Fruit fly (Drosophila melanogaster) whole organism, embryonic: ENCODE measurements around the gene Wnt6.

Experiments
- ATbp ChIP-seq: fragments of 200-800 bp; sonication (Bioruptor generic); optimal IDR thresholded peaks from 2 replicates; lab custom pipeline; 2017; ENCODE audit warnings: missing biosample characterization, mild to moderate bottlenecking, missing genetic modification characterization, missing genetic modification reagents
- CG10431 ChIP-seq: fragments of 200-800 bp; sonication (Bioruptor generic); optimal IDR thresholded peaks from 3 replicates; lab custom pipeline; 2018; ENCODE audit warnings: missing biosample characterization, mild to moderate bottlenecking, missing genetic modification characterization
- CG11696 ChIP-seq: fragments of 200-800 bp; sonication (Bioruptor generic); IDR thresholded peaks from 2 replicates; pipeline ENCODE4 v1.3.6; 2022; ENCODE audit warnings: missing biosample characterization, missing genetic modification characterization
- CG13123 ChIP-seq: fragments of 200-800 bp; sonication (Bioruptor generic); optimal IDR thresholded peaks from 2 replicates; lab custom pipeline; 2016; ENCODE audit warnings: missing biosample characterization, missing genetic modification characterization
- CG13624 ChIP-seq: fragments of 200-800 bp; sonication (Bioruptor generic); optimal IDR thresholded peaks from 2 replicates; lab custom pipeline; 2016; ENCODE audit warnings: missing biosample characterization, missing genetic modification characterization
- CG14014 ChIP-seq: fragments of 200-800 bp; sonication (Bioruptor generic); IDR thresholded peaks from 2 replicates; pipeline ENCODE4 v1.3.6; 2022; ENCODE audit warnings: missing biosample characterization, missing genetic modification characterization
- CG14710 ChIP-seq: fragments of 200-800 bp; sonication (Bioruptor generic); optimal IDR thresholded peaks from 3 replicates; lab custom pipeline; 2019; ENCODE audit warnings: missing biosample characterization, mild to moderate bottlenecking, missing genetic modification characterization, moderate library complexity
- CG1603 ChIP-seq: fragments of 200-800 bp; sonication (Bioruptor generic); optimal IDR thresholded peaks from 2 replicates; lab custom pipeline; 2019; ENCODE audit warnings: missing biosample characterization, mild to moderate bottlenecking, missing genetic modification characterization, moderate library complexity
- CG34376 ChIP-seq: fragments of 200-800 bp; sonication (Bioruptor generic); optimal IDR thresholded peaks from 2 replicates; lab custom pipeline; 2018; ENCODE audit warnings: missing biosample characterization, mild to moderate bottlenecking, missing genetic modification characterization
- CG43689 ChIP-seq: fragments of 200-800 bp; sonication (Bioruptor generic); IDR thresholded peaks from 2 replicates; pipeline ENCODE4 v1.3.6; 2022; ENCODE audit warnings: missing biosample characterization, missing genetic modification characterization
- CG6791 ChIP-seq: fragments of 200-800 bp; sonication (Bioruptor generic); IDR thresholded peaks from 3 replicates; pipeline ENCODE4 v1.3.6; 2022; ENCODE audit warnings: missing biosample characterization, missing genetic modification characterization; ENCODE audit not compliant: partially characterized antibody
- CG7271 ChIP-seq: fragments of 200-800 bp; sonication (Bioruptor generic); optimal IDR thresholded peaks from 2 replicates; lab custom pipeline; 2018; ENCODE audit warnings: missing biosample characterization, mild to moderate bottlenecking, missing genetic modification characterization, moderate library complexity
- CG7786 ChIP-seq: fragments of 200-800 bp; sonication (Bioruptor generic); optimal IDR thresholded peaks from 2 replicates; lab custom pipeline; 2016; ENCODE audit warnings: missing biosample characterization, missing genetic modification characterization
- Dbx ChIP-seq: fragments of 200-800 bp; sonication (Bioruptor generic); IDR thresholded peaks from 3 replicates; pipeline ENCODE4 v1.3.6; 2022; ENCODE audit warnings: missing biosample characterization, missing genetic modification characterization
- Dp ChIP-seq: fragments of 200-800 bp; sonication (Bioruptor generic); optimal IDR thresholded peaks from 2 replicates; lab custom pipeline; 2018; ENCODE audit warnings: missing biosample characterization, mild to moderate bottlenecking, missing genetic modification characterization, moderate library complexity
- Fer1 ChIP-seq: fragments of 200-800 bp; sonication (Bioruptor generic); optimal IDR thresholded peaks from 2 replicates; lab custom pipeline; 2017; ENCODE audit warnings: missing biosample characterization, mild to moderate bottlenecking, missing genetic modification characterization
- GATAe ChIP-seq: fragments of 200-800 bp; sonication (Bioruptor generic); conservative IDR thresholded peaks from 2 replicates; pipeline ENCODE4 v1.3.6; 2022; ENCODE audit warnings: missing biosample characterization, missing genetic modification characterization
- HLH4C ChIP-seq: fragments of 200-800 bp; sonication (Bioruptor generic); IDR thresholded peaks from 3 replicates; pipeline ENCODE4 v1.3.6; 2022; ENCODE audit warnings: missing biosample characterization, missing genetic modification characterization; ENCODE audit not compliant: partially characterized antibody
- Hsf ChIP-seq: fragments of 200-800 bp; sonication (Bioruptor generic); optimal IDR thresholded peaks from 3 replicates; lab custom pipeline; 2016; ENCODE audit warnings: missing biosample characterization, missing genetic modification characterization
- Sin3A ChIP-seq: fragments of >200 bp; optimal IDR thresholded peaks from 2 replicates; lab custom pipeline; 2018
- Taf1 ChIP-seq: fragments of 200-800 bp; sonication (Bioruptor generic); IDR thresholded peaks from 2 replicates; pipeline ENCODE4 v1.3.6; 2022; ENCODE audit warnings: missing biosample characterization, missing genetic modification characterization
- Trl ChIP-seq, 3 experiments: fragments of >200 bp in 2 of 3; fragments of 200-800 bp in 1 of 3; sonication (Bioruptor generic) in 1 of 3; optimal IDR thresholded peaks; 2 replicates in 1 of 3; 3 replicates in 2 of 3; lab custom pipeline; 2016 to 2017; ENCODE audit warnings: missing biosample characterization in 1 of 3, missing genetic modification characterization in 1 of 3
- Vsx1 ChIP-seq: fragments of 200-800 bp; sonication (Bioruptor generic); optimal IDR thresholded peaks from 2 replicates; lab custom pipeline; 2017; ENCODE audit warnings: missing biosample characterization, mild to moderate bottlenecking, missing genetic modification characterization, missing genetic modification reagents
- Xrp1 ChIP-seq: fragments of 200-800 bp; sonication (Bioruptor generic); IDR thresholded peaks from 2 replicates; pipeline ENCODE4 v1.3.6; 2022; ENCODE audit warnings: missing biosample characterization, missing genetic modification characterization
- btn ChIP-seq: fragments of 200-800 bp; sonication (Bioruptor generic); optimal IDR thresholded peaks from 2 replicates; lab custom pipeline; 2016; ENCODE audit warnings: missing biosample characterization, missing genetic modification characterization
- cad ChIP-seq: fragments of >200 bp; optimal IDR thresholded peaks from 2 replicates; lab custom pipeline; 2017; ENCODE audit warnings: missing biosample characterization, missing genetic modification characterization
- crol ChIP-seq: fragments of 200-800 bp; sonication (Bioruptor generic); IDR thresholded peaks from 2 replicates; pipeline ENCODE4 v1.3.6; 2022; ENCODE audit warnings: missing biosample characterization, missing genetic modification characterization
- danr ChIP-seq: fragments of 200-800 bp; sonication (Bioruptor generic); IDR thresholded peaks from 2 replicates; pipeline ENCODE4 v1.3.6; 2022; ENCODE audit warnings: missing biosample characterization, missing genetic modification characterization
- dimm ChIP-seq: fragments of 200-800 bp; sonication (Bioruptor generic); IDR thresholded peaks from 2 replicates; pipeline ENCODE4 v1.3.6; 2022; ENCODE audit warnings: missing biosample characterization, missing genetic modification characterization
- dm ChIP-seq: fragments of 200-800 bp; sonication (Bioruptor generic); optimal IDR thresholded peaks from 3 replicates; lab custom pipeline; 2016; ENCODE audit warnings: missing biosample characterization, missing genetic modification characterization
- dpn ChIP-seq, 2 experiments: fragments of 200-800 bp; sonication (Bioruptor generic); optimal IDR thresholded peaks; 3 replicates each; lab custom pipeline; 2016; ENCODE audit warnings: missing biosample characterization in 2 of 2, missing genetic modification characterization in 2 of 2
- ems ChIP-seq: fragments of 200-800 bp; sonication (Bioruptor generic); optimal IDR thresholded peaks from 3 replicates; lab custom pipeline; 2016; ENCODE audit warnings: missing biosample characterization, missing genetic modification characterization
- gro ChIP-seq: fragments of 200-800 bp; sonication (Bioruptor generic); optimal IDR thresholded peaks from 2 replicates; lab custom pipeline; 2016; ENCODE audit warnings: missing biosample characterization, missing genetic modification characterization
- ind ChIP-seq: fragments of 200-800 bp; sonication (Bioruptor generic); optimal IDR thresholded peaks from 3 replicates; lab custom pipeline; 2016; ENCODE audit warnings: missing biosample characterization, missing genetic modification characterization
- kay ChIP-seq: fragments of 200-800 bp; sonication (Bioruptor generic); optimal IDR thresholded peaks from 2 replicates; lab custom pipeline; 2016; ENCODE audit warnings: missing biosample characterization, missing genetic modification characterization
- lola ChIP-seq, 3 experiments: fragments of >200 bp in 2 of 3; fragments of 200-800 bp in 1 of 3; sonication (Bioruptor generic) in 1 of 3; optimal IDR thresholded peaks; 2 replicates each; lab custom pipeline; 2017 to 2019; ENCODE audit warnings: missing biosample characterization in 3 of 3, missing genetic modification characterization in 3 of 3, mild to moderate bottlenecking in 1 of 3, moderate library complexity in 1 of 3
- pan ChIP-seq, 4 experiments: fragments of >200 bp in 3 of 4; fragments of 200-800 bp in 1 of 4; sonication (Bioruptor generic) in 1 of 4; optimal IDR thresholded peaks in 3 of 4; IDR thresholded peaks in 1 of 4; 2 replicates each; pipeline versions ENCODE4 v1.3.6 to Lab custom; 2017 to 2022; ENCODE audit warnings: missing biosample characterization in 2 of 4, missing genetic modification characterization in 2 of 4, mixed read lengths in 1 of 4
- peb ChIP-seq: fragments of 200-800 bp; sonication (Bioruptor generic); IDR thresholded peaks from 2 replicates; pipeline ENCODE4 v1.3.6; 2022; ENCODE audit warnings: missing biosample characterization, missing genetic modification characterization
- pfk ChIP-seq: fragments of 200-800 bp; sonication (Bioruptor generic); optimal IDR thresholded peaks from 2 replicates; lab custom pipeline; 2018; ENCODE audit warnings: missing biosample characterization, mild to moderate bottlenecking, missing genetic modification characterization, moderate library complexity
- ro ChIP-seq: fragments of 200-800 bp; sonication (Bioruptor generic); IDR thresholded peaks from 2 replicates; pipeline ENCODE4 v1.3.6; 2022; ENCODE audit warnings: missing biosample characterization, missing genetic modification characterization
- schlank ChIP-seq: fragments of 200-800 bp; sonication (Bioruptor generic); optimal IDR thresholded peaks from 2 replicates; lab custom pipeline; 2018; ENCODE audit warnings: missing biosample characterization, mild to moderate bottlenecking, missing genetic modification characterization
- sens ChIP-seq: fragments of 200-800 bp; sonication (Bioruptor generic); peaks from one replicate; lab custom pipeline; 2016; ENCODE audit warnings: missing biosample characterization, missing genetic modification characterization
- sim ChIP-seq: fragments of 200-800 bp; sonication (Bioruptor generic); IDR thresholded peaks from 2 replicates; pipeline ENCODE4 v1.3.6; 2022; ENCODE audit warnings: missing biosample characterization, missing genetic modification characterization
- sna ChIP-seq: fragments of 200-800 bp; sonication (Bioruptor generic); IDR thresholded peaks from 2 replicates; pipeline ENCODE4 v1.3.6; 2022; ENCODE audit warnings: missing biosample characterization, missing genetic modification characterization; ENCODE audit not compliant: partially characterized antibody
- tap ChIP-seq: fragments of 200-800 bp; optimal IDR thresholded peaks from 3 replicates; lab custom pipeline; 2019; ENCODE audit warnings: missing biosample characterization, mild to moderate bottlenecking, missing genetic modification characterization, moderate library complexity
- tna ChIP-seq: fragments of 200-800 bp; sonication (Bioruptor generic); IDR thresholded peaks from 2 replicates; pipeline ENCODE4 v1.3.6; 2022; ENCODE audit warnings: missing biosample characterization, missing genetic modification characterization; ENCODE audit not compliant: partially characterized antibody
- trh ChIP-seq: fragments of 200-800 bp; sonication (Bioruptor generic); optimal IDR thresholded peaks from 2 replicates; lab custom pipeline; 2016; ENCODE audit warnings: missing biosample characterization, missing genetic modification characterization
- tx ChIP-seq: fragments of 200-800 bp; sonication (Bioruptor generic); optimal IDR thresholded peaks from 2 replicates; lab custom pipeline; 2016; ENCODE audit warnings: missing biosample characterization, missing genetic modification characterization
- vnd ChIP-seq: fragments of 200-800 bp; sonication (Bioruptor generic); IDR thresholded peaks from 3 replicates; pipeline ENCODE4 v1.3.6; 2022; ENCODE audit warnings: missing biosample characterization, missing genetic modification characterization; ENCODE audit not compliant: partially characterized antibody
- z ChIP-seq: fragments of 200-800 bp; sonication (Bioruptor generic); IDR thresholded peaks from 3 replicates; pipeline ENCODE4 v1.3.6; 2022; ENCODE audit warnings: missing biosample characterization, missing genetic modification characterization

The Wnt6 gene

dm6 chr2L:7387813-7388558 lies 54.5 kb downstream of the Wnt6 start, which contains the start of the genes CG5149 and gudu (continued):
- TF ChIP-seq Dp (peak; percentile 50), HLH4C (GFP tag; lab: Robert Waterston, UW) (peak; percentile 86), Dbx (GFP tag; lab: Robert Waterston, UW) (0 out of 3 replicates have a peak, but pooled peaks have one; percentile 34), schlank (no peak), dimm (GFP tag; lab: Robert Waterston, UW) (no peak), gro (GFP tag; lab: Kevin White, UChicago) (no peak), tna (GFP tag; lab: Robert Waterston, UW) (peak; percentile 71), pfk (no peak), CG10431 (no peak), vnd (GFP tag; lab: Robert Waterston, UW) (peak; percentile 73), pan (optimal IDR thresholded peaks at IDR 0.05; lab: Kevin White, UChicago) (no peak), pan (GFP tag; optimal IDR thresholded peaks at IDR 0.05 in 1 of 2, IDR thresholded peaks at IDR 0.05 in 1 of 2) (no peak), CG7271 (tag; lab: Kevin White, UChicago) (no peak), sens (peak; percentile 93), CG13624 (GFP tag; lab: Kevin White, UChicago) (peak; percentile 2), CG43689 (GFP tag; lab: Robert Waterston, UW) (no peak), tx (GFP tag; lab: Kevin White, UChicago) (no peak), GATAe (no peak), tap (tag; lab: Kevin White, UChicago) (no peak), kay (no peak), cad (GFP tag; lab: Kevin White, UChicago) (no peak), Trl (optimal IDR thresholded peaks at IDR 0.05; lab: Kevin White, UChicago) (no peak), Trl (GFP tag; optimal IDR thresholded peaks at IDR 0.05; lab: Kevin White, UChicago) (no peak), ro (GFP tag; lab: Robert Waterston, UW) (no peak), btn (GFP tag; lab: Kevin White, UChicago) (no peak), CG11696 (GFP tag; lab: Robert Waterston, UW) (no peak), CG6791 (GFP tag; lab: Robert Waterston, UW) (peak; percentile 96), CG34376 (GFP tag; lab: Kevin White, UChicago) (no peak), trh (no peak), CG13123 (GFP tag; lab: Kevin White, UChicago) (no peak), Vsx1 (no peak), Sin3A (lab: Kevin White, UChicago) (peak; percentile 59), Taf1 (no peak), lola (GFP tag; optimal IDR thresholded peaks at IDR 0.05; lab: Kevin White, UChicago) (no peak), Hsf (GFP tag; lab: Kevin White, UChicago) (no peak), ATbp (GFP tag; lab: Kevin White, UChicago) (no peak), ems (GFP tag; lab: Kevin White, UChicago) (peak; percentile 0), CG14014 (GFP tag; lab: Robert Waterston, UW) (no peak), crol (GFP tag; lab: Robert Waterston, UW) (no peak), Xrp1 (GFP tag; lab: Robert Waterston, UW) (peak; percentile 28; the same call in 1 of the 2 replicates), danr (no peak), CG7786 (no peak), Fer1 (GFP tag; lab: Kevin White, UChicago) (peak; percentile 41), sim (GFP tag; lab: Robert Waterston, UW) (no peak), CG1603 (tag; lab: Kevin White, UChicago) (peak; percentile 76), z (no peak), dpn (GFP tag; optimal IDR thresholded peaks at IDR 0.05; lab: Kevin White, UChicago) (no peak), dm (peak; percentile 5), peb (GFP tag; lab: Robert Waterston, UW) (no peak), sna (GFP tag; lab: Robert Waterston, UW) (peak; percentile 76), ind (GFP tag; lab: Kevin White, UChicago) (no peak), CG14710 (tag; lab: Kevin White, UChicago) (peak; percentile 53)
